Worm (Caenorhabditis elegans) whole organism, young adult: ENCODE data around the gene C38H2.3.

Source experiments
- F33H1.4 ChIP-seq: fragments of 200-800 bp; sonication (Bioruptor generic); IDR thresholded peaks from 2 replicates; pipeline ENCODE4 v1.3.6; 2022; ENCODE audit warnings: missing genetic modification reagents, missing genetic modification characterization, missing compliant biosample characterization
- Y79H2A.3 ChIP-seq: fragments of 200-800 bp; sonication (Bioruptor generic); conservative IDR thresholded peaks from 2 replicates; pipeline ENCODE4 v1.3.6; 2022; ENCODE audit warnings: missing genetic modification reagents, missing genetic modification characterization, missing compliant biosample characterization
- ama-1 ChIP-seq, 3 experiments: fragments of 150-350 bp in 1 of 3; sonication (generic microtip) in 2 of 3; optimal IDR thresholded peaks; 2 replicates each; lab custom pipeline; 2014 to 2018; ENCODE audit warnings: missing biosample characterization in 2 of 3, missing genetic modification characterization in 2 of 3, missing genetic modification reagents in 2 of 3
- bed-2 ChIP-seq: fragments of 200-800 bp; sonication (Bioruptor generic); IDR thresholded peaks from 2 replicates; pipeline ENCODE4 v1.3.6; 2022; ENCODE audit warnings: missing genetic modification reagents, missing genetic modification characterization, missing compliant biosample characterization
- cebp-1 ChIP-seq, 2 experiments: fragments of 200-800 bp in 1 of 2; sonication (Bioruptor generic) in 1 of 2; sonication (generic microtip) in 1 of 2; IDR thresholded peaks in 1 of 2; optimal IDR thresholded peaks in 1 of 2; 2 replicates each; pipeline versions ENCODE4 v1.3.6 to Lab custom; 2017 to 2022; ENCODE audit warnings: missing compliant biosample characterization in 2 of 2, missing genetic modification characterization in 2 of 2, mild to moderate bottlenecking in 1 of 2, missing genetic modification reagents in 1 of 2, moderate library complexity in 1 of 2
- egl-44 ChIP-seq: fragments of 200-800 bp; sonication (Bioruptor generic); IDR thresholded peaks from 2 replicates; pipeline ENCODE4 v1.3.6; 2022; ENCODE audit warnings: missing genetic modification reagents, missing genetic modification characterization, missing compliant biosample characterization
- ekl-4 ChIP-seq: fragments of 200-800 bp; sonication (Bioruptor generic); IDR thresholded peaks from 2 replicates; pipeline ENCODE4 v1.3.6; 2022; ENCODE audit warnings: missing genetic modification reagents, missing genetic modification characterization, missing compliant biosample characterization
- lsy-27 ChIP-seq: sonication (generic microtip); optimal IDR thresholded peaks from 2 replicates; lab custom pipeline; 2017; ENCODE audit warnings: missing genetic modification characterization, mild to moderate bottlenecking, missing compliant biosample characterization, antibody characterized with exemption, missing genotype, borderline replicate concordance; ENCODE audit not compliant: insufficient read depth
- pha-4 ChIP-seq: fragments of 150-350 bp; sonication (generic microtip); optimal IDR thresholded peaks from 2 replicates; lab custom pipeline; 2014; ENCODE audit warnings: missing biosample characterization, missing genetic modification reagents, missing genetic modification characterization
- snpc-4 ChIP-seq, 5 experiments: fragments of 150-350 bp in 1 of 5; sonication (generic microtip) in 4 of 5; optimal IDR thresholded peaks; 2 replicates each; lab custom pipeline; 2014 to 2018; ENCODE audit warnings: missing genetic modification characterization in 5 of 5, missing biosample characterization in 3 of 5, antibody characterized with exemption in 2 of 5, mild to moderate bottlenecking in 2 of 5, missing compliant biosample characterization in 2 of 5, missing genotype in 2 of 5, moderate library complexity in 2 of 5, missing genetic modification reagents in 1 of 5
- unc-130 ChIP-seq: sonication (generic microtip); optimal IDR thresholded peaks from 2 replicates; lab custom pipeline; 2016; ENCODE audit warnings: missing genetic modification reagents, missing genetic modification characterization, missing compliant biosample characterization
- xnd-1 ChIP-seq: sonication (generic microtip); optimal IDR thresholded peaks from 2 replicates; lab custom pipeline; 2016; ENCODE audit warnings: missing genotype, missing genetic modification reagents, missing genetic modification characterization, missing compliant biosample characterization

DNA sequence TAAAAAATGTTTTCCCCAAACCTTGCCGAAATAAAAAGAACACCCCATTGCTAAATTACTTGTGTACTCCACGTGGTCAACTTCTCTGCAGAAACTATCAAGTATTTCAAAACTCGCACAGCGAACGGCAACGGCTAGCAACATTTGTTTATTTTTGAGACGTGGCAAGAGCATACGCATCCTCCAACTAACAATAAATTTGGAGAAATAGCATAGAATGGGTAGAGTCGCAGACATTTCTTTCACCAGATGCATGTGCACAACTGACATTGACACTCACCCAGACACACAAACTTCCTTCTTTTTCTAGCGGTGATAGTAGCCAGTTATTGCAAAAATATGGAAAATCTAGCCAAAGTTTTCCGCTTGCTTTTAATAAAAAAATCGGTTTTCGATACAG, 6.7 kb downstream of the C38H2.3 start:
- TF ChIP-seq pha-4 (tag; lab: Kevin White, UChicago) = no peak
- TF ChIP-seq cebp-1 (GFP tag; IDR thresholded peaks at IDR 0.05; lab: Robert Waterston, UW) = no peak
- peak; percentile 29 for TF ChIP-seq cebp-1 (tag; optimal IDR thresholded peaks at IDR 0.05; lab: Kevin White, UChicago)
- TF ChIP-seq ama-1 (optimal IDR thresholded peaks at IDR 0.05; lab: Kevin White, UChicago) = no peak
- no peak for TF ChIP-seq ama-1 (GFP tag; optimal IDR thresholded peaks at IDR 0.05; lab: Kevin White, UChicago)
- TF ChIP-seq Y79H2A.3 = no peak
- TF ChIP-seq xnd-1 = no peak
- TF ChIP-seq snpc-4 (GFP tag; optimal IDR thresholded peaks at IDR 0.05; lab: Kevin White, UChicago) = no peak
- no peak for TF ChIP-seq snpc-4 (tag; optimal IDR thresholded peaks at IDR 0.05; lab: Kevin White, UChicago)
- no peak for TF ChIP-seq F33H1.4 (GFP tag; lab: Robert Waterston, UW)
- no peak for TF ChIP-seq bed-2 (GFP tag; lab: Robert Waterston, UW)
- no peak for TF ChIP-seq unc-130 (GFP tag; lab: Kevin White, UChicago)
- no peak for TF ChIP-seq egl-44 (GFP tag; lab: Robert Waterston, UW)
- no peak for TF ChIP-seq lsy-27
- no peak for TF ChIP-seq ekl-4 (GFP tag; lab: Robert Waterston, UW)
